Worm (Caenorhabditis elegans): ENCODE results near the gene pes-8.

DNA sequence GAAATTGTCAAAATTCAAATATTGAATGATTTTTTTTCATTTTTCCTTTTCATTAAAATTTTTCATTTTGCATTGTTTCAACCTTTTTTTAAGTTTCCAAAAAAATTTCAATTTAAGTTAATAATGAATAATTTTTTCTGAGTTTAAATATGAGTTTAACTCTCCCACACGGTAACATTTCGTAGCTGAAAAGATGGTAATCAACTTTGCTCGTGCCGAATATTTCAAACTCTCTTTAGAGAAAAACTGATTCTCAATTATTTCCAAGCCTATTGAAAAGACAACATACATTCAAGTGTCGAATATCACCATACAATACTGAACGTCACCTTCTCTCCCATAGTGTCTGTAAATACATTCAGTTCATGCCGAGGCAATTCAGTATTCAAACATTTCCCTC lies 42.7 kb upstream of the pes-8 start:
- TF ChIP-seq ama-1 (optimal IDR thresholded peaks at IDR 0.05), result no peak
- TF ChIP-seq ceh-13 (GFP tag; optimal IDR thresholded peaks at IDR 0.05), result no peak
- TF ChIP-seq pes-1 (GFP tag; IDR thresholded peaks at IDR 0.05), result no peak
- TF ChIP-seq scrt-1 (GFP tag; IDR thresholded peaks at IDR 0.05), result no peak
- no peak for TF ChIP-seq ets-7 (tag; optimal IDR thresholded peaks at IDR 0.05)
- no peak for TF ChIP-seq F13C5.2 (tag; optimal IDR thresholded peaks at IDR 0.05)
- no peak for TF ChIP-seq ceh-36 (tag; optimal IDR thresholded peaks at IDR 0.05)
- TF ChIP-seq aly-1 (tag; optimal IDR thresholded peaks at IDR 0.05), result no peak
- no peak for TF ChIP-seq hmg-4 (GFP tag; optimal IDR thresholded peaks at IDR 0.05)

All from whole organism, early embryonic.